Fruit fly (Drosophila melanogaster) S2 (cell line): ENCODE measurements around the gene neur.

ENCODE experiments used
- CG8478 ChIP-seq: fragments of >200 bp; optimal IDR thresholded peaks from 2 replicates; lab custom pipeline; 2018
- CTCF ChIP-seq, 2 experiments: fragments of >200 bp; optimal IDR thresholded peaks; 2 replicates each; lab custom pipeline; 2018

neur gene

DNA sequence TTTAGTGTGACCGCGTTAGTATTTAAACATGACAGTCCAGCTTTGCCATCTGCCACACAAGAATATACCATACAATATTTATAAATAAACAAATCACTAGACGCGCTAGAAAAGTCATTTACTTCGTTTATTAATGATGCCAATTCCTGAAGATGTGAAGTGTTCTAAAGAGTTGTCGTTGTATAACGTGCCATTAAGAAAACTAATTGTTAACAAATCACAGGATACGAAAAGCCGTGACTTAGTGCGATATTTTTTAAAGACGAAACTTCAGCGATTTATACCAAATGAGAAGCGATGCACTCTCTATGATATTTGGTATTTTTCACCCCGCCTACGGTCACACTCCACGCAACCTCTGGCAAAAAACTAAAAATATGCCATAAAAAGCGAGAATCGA, at the start of gene neur:
Gene neur, minus strand, starts transcription at position 24 of the 400 bp plus-strand sequence.
- TF ChIP-seq CG8478 (lab: Kevin White, UChicago) (no peak), CTCF (optimal IDR thresholded peaks at IDR 0.05; lab: Kevin White, UChicago) (no peak)

DNA sequence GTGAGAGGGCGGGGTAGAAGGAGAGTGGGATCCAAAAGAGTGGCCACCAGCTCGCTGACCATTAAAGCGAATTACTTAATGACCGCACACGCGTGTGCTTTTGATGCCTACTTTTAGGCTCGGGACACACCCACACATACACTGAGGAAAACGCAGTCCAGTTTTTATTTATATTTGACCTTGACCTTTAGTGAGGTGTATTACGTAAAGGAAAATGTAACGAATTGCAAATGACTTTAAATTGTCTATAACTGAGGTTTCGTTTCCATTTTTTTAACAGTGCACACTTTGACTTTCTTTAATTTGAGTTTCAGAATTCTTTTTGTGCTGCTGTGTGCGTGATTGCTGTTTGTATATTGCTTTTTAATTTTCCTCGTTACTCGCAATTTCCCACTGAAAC, 46.0 kb upstream of the neur start:
- TF ChIP-seq CTCF (optimal IDR thresholded peaks at IDR 0.05; lab: Kevin White, UChicago) (no peak), CG8478 (lab: Kevin White, UChicago) (no peak)

DNA sequence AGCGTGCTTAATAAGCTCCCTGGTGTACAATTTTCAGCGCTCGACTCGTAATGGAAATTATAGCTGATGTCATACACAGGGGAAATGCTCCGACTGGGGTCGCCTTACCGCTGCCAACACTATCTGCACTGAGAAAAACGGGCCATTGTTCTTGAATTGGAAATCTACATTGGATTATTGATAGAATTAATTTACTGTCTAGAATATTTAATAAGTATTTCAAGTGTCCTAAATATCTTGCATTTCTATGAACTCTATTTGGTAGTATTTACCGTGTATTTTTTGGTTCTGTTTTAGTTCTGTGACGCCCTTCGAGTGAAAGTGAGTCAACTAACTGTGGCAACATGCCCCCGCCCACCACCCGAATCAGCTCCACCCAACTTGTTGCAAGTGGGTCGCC, 44.1 kb upstream of the neur start:
- no peak for TF ChIP-seq CG8478 (lab: Kevin White, UChicago)
- no peak for TF ChIP-seq CTCF (optimal IDR thresholded peaks at IDR 0.05; lab: Kevin White, UChicago)

DNA sequence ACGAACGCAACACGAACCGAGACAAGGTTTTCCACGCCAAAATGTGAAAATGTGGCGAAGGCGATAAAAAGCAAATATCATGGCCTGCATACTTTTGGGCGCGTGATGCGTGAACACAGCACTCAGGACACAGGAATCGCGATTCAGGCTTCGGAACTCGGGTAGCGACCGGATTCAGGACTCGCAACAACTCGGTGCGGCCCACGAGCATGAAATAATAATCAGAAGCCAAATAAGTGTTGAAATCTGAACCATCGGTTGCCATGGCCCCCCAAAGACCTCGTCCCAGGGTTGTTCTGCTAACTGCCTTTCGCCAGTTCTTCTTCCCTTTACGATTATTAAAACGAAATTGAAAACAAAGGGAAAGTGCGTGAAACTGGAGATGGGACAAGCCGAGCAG, 43.1 kb upstream of the neur start:
- TF ChIP-seq CG8478 (lab: Kevin White, UChicago): no peak
- TF ChIP-seq CTCF (optimal IDR thresholded peaks at IDR 0.05; lab: Kevin White, UChicago): no peak

DNA sequence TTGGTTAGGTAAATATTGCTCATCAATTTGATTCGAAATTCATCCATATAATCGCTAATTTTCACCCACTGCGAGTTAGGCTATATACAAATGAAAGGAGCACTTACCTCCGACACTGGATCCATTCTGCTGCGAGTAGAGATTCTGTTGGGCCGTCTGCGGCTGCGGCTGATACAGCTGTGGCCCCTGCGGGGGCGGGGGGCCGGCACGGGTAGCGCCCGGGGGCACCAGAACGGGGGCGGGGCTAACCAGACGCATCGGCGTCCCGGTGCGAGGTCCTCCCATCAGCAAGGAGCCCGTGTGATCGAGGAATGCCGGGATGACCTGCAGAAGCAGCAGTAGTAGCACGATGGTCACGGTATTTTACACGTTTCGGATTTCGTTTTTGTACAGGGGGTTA, 40.4 kb upstream of the neur start:
- TF ChIP-seq CG8478 (lab: Kevin White, UChicago) (no peak), CTCF (optimal IDR thresholded peaks at IDR 0.05; lab: Kevin White, UChicago) (no peak)

DNA sequence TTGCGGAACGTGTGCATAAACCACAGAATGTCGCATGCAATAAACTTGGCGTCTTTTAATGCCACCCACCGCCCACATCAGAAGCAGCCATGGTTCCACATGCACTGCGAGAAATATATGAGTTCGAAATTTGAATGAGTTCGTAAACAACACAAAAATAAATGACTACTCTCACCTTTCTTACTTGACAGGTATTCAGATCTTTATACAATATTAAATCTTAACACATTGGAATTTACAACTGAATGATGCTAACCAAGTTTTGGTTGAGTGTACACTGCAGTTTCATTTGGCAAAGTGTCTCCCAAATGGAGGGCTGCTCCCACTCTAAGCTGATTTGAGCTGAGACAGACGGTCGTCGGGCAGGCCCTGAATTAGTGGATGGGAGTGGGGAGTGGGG, 35.7 kb upstream of the neur start:
- no peak for TF ChIP-seq CTCF (optimal IDR thresholded peaks at IDR 0.05; lab: Kevin White, UChicago)

DNA sequence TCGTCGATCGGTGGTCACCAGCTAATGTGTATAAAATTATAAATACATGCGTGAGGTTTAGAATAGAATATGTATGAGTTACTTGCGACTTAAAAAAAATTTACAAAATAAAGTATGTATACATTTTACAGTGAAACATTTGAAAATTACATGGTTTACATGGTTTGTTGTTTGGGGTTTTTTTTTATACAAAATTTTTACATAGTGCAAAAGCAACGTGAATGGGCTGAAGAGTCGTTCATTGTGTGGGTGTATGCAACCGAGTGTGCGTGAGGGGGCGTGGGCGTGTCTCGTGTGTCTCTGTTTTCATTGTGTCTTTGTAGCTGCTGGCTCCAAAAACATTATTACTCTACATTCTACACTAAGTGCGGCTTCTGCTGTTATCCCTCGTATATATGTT, 30.6 kb upstream of the neur start:
- TF ChIP-seq CG8478 (lab: Kevin White, UChicago) (no peak), CTCF (optimal IDR thresholded peaks at IDR 0.05; lab: Kevin White, UChicago) (no peak)

DNA sequence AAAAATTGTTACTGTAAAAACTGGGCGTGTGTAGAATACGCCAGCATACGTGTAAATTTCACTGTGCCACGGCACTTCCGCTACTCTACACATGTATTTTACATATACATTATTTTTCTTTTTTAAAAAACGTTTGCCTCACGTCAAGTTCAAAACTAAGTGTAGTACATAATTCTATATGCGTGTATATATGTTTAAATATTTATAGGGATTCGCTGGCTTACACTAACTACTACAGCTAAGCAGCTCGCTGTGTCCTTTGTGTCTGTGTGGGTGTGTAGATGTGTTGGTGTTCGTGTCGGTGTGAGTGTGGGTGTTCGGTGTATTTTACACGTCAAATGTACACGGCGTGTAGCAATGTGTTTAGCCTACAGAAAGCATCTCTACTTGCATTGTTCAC, 29.1 kb upstream of the neur start:
- TF ChIP-seq CTCF (optimal IDR thresholded peaks at IDR 0.05; lab: Kevin White, UChicago): no peak
- TF ChIP-seq CG8478 (lab: Kevin White, UChicago): no peak

DNA sequence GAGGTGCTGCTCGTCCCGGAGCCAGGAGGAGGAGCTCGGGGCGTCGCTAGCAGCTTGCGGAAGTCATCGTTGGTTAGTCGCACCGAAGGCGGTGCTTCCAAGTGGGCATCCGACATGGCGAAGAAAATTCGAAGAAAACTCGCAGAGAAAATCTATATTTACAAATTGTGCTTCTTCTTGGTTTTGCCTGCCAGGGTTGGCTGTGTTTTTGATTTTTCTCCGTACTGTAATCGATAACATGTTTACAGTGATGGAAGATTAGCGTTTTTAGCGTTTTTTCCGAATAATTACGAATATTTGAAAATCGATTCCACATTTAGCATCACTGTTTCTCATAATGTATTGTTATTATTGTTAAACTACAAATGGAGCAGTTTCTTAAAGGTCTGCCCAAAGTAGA, 25.6 kb upstream of the neur start, which contains the start of the genes beag and Ada:
Gene beag, minus strand, starts transcription at position 205 of the 400 bp plus-strand sequence.
Gene Ada, plus strand, starts transcription at position 310 of the 400 bp plus-strand sequence.
- no peak for TF ChIP-seq CG8478 (lab: Kevin White, UChicago)
- peak in 1 of 2 experiments; percentile 12 for TF ChIP-seq CTCF (optimal IDR thresholded peaks at IDR 0.05; lab: Kevin White, UChicago)

DNA sequence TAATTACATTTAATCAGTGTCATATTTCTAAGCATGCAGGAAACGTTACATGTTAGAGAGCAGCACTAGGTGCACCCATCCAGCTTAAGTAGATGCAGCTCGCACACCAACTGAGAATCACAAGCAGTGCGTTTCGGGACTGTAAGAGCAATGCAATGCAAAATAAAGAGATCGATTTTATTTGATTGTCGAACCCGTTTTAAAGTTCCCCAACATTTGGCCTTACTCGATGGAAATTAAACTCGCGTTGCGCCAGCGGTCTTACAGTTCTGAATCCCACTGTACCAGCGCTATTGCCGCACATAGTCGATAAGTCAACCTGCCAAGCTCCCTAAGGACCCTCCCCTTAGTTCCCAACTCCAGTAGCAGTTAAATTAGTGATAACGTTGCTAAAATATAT, 23.5 kb upstream of the neur start:
- TF ChIP-seq CTCF (optimal IDR thresholded peaks at IDR 0.05; lab: Kevin White, UChicago): no peak
- no peak for TF ChIP-seq CG8478 (lab: Kevin White, UChicago)

DNA sequence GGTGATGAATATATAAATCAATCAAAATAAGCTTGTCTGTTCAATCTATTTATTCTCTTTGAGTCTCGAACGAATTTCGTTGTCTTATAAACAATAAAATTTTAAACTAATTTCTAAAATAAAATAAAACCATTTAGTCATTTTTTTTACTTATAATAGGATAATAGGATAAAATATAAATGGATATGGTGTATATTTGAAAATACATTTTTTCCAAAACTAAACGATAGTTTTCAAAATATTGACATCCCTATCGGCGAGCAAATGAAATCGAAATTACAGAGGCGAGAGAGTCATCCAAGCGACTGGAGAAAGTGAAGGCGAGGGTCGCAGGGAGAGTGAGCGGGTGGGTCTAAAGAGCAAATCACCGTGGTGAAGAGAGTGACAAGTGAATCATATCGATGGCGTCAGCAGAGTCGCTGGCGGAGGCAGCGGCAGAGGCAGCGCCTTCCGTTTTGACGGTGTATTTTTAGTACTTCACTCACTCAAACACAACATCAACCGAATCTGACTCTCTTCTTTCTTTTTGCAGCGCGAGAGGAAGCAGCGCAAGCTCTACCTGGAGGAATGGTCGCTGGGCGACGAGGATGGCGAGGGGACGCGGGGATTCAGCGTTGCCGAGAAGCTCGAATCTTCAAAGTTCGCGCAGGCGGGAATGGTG, 18.3 kb upstream of the neur start:
- TF ChIP-seq CTCF (optimal IDR thresholded peaks at IDR 0.05; lab: Kevin White, UChicago) (no peak), CG8478 (lab: Kevin White, UChicago) (no peak)

DNA sequence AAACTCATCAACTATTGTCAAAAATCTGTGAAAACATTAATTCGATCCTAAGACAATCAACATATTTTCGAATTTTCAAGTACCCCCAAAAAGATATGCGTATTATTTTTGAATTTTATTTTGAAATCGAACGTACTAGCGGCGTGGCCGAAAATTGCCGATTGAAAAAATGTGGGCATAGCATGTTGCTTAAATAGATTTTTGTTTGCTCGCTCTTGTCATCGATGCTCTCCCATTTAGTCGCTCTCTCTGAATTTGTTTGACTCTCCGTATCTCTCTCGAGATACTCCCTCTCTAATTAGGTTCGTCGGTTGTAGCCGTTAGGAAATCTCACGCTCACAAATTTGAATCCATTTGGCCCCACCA, 17.7 kb upstream of the neur start:
- no peak for TF ChIP-seq CTCF (optimal IDR thresholded peaks at IDR 0.05; lab: Kevin White, UChicago)
- TF ChIP-seq CG8478 (lab: Kevin White, UChicago): no peak

DNA sequence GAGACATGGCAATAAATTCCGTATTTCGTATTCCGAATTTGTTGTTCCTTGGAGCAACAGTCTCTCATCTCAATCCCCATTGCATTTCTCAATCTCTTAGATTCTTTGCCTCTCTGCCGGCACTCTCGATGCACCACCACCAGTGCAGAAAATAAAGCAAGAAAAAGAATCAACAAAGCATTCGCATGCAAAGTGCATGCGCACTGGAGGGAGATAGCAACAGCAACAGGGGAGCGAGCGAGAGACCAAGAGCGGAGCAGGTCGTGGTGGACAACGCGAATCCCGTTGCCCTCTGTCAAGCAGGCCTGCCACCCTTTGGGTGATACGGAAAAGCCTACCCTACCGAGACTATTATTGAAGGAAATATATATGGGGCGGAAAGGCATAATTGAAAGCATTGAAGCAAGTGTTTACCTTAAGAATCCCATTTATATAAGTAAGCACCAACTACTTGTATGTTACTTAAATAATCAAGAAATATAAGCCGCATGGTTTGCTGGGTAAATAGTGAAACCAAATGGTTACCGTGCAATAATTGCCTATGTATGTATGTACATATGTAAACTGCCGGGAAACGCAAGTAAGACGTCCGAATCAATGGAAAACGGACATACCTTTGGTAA, 17.2 kb upstream of the neur start:
- TF ChIP-seq CTCF (optimal IDR thresholded peaks at IDR 0.05; lab: Kevin White, UChicago): no peak
- no peak for TF ChIP-seq CG8478 (lab: Kevin White, UChicago)

DNA sequence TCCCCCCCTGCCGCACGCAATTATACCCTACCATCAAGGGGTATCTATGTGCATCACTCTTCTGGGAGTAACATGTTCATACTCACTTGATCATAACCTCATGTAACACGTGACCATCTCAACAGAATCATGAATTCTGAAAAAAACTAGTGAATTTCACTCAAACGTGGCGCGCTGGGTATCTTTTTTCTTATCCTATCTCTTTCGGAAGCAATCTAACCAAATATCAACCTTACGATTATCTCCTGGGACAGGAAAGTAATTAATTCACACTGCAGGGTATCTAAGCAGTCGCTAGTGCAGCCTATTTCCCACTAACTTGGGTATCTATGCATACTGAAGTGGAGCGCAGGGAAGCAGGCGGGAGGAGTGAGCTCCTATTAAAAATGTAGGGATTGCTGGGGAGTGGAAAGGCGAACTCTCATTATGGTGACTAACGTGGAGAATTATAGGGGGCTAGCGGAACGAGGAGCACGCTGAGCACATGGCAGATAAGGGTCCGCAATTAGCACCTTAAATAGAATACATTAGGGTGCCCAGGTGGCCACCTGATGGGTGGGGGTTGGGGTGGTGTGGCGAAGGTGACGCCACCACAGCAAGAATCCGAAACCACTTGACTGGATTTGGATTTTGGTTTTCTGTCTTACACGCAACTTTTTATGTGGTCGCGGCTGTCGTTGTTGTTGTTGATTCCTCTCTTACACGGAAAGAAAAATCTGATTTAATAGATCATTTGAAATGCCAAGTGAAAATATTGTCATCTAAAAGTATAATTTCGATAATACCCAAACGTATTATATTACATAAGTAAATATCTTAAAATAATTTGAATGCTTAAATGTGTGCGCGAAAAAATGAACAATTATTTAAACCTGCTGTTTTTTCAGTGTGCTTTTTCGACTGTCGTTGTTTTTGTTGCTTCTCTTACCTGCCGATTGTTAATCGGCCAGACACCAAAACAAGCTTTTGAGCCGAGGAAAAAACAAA, 16.1 kb upstream of the neur start:
- TF ChIP-seq CG8478 (lab: Kevin White, UChicago) (no peak), CTCF (optimal IDR thresholded peaks at IDR 0.05; lab: Kevin White, UChicago) (no peak)
